Fruit fly (Drosophila melanogaster): ENCODE data around the gene SAK.

DNA sequence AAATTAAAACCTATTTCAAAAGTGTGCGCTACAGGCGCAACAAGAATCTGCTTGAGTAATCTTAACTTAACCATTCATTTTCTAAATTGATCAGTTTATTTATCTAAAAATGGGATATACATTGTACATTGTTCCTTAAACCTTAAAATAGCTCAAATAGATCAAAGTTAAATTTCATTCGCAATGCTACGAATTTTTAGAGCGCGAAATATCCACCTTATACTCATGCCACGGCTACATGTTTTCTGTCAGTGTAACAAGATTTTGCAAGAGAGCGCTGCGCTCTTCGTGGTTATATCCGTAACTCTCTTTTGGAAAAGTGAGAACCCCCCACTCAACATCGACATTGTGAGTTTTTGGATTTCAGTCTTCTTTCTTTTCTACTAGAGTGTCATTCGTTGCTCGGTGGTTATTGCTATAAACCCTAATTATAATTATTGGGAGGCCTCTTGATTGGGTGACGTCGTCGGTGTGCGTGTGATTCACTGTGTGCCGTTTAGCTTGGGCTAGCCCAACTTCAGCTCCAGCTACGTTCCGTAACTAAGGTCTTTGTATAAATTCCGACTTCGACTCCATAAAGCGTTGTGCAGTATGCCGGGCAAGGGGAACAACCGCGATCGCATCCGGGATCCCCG lies 6.1 kb downstream of the SAK start:
- TF ChIP-seq sima (GFP tag; optimal IDR thresholded peaks at IDR 0.05): no peak
- TF ChIP-seq CG17359 (tag; optimal IDR thresholded peaks at IDR 0.05): peak; percentile 38
- TF ChIP-seq CG12769 (tag; optimal IDR thresholded peaks at IDR 0.05): peak; percentile 46
- no peak for TF ChIP-seq ranshi (GFP tag; IDR thresholded peaks at IDR 0.05)
- TF ChIP-seq TFAM (GFP tag; optimal IDR thresholded peaks at IDR 0.05): no peak
- no peak for TF ChIP-seq odd (GFP tag; optimal IDR thresholded peaks at IDR 0.05)
- TF ChIP-seq hkb (optimal IDR thresholded peaks at IDR 0.05): no peak
- no peak for TF ChIP-seq hkb (GFP tag; IDR thresholded peaks at IDR 0.05)
- TF ChIP-seq rib (GFP tag; IDR thresholded peaks at IDR 0.05): no peak
- no peak for TF ChIP-seq Lhr (GFP tag; optimal IDR thresholded peaks at IDR 0.05)
- TF ChIP-seq CoRest (tag; optimal IDR thresholded peaks at IDR 0.05): peak; percentile 33
- TF ChIP-seq Bgb (GFP tag; IDR thresholded peaks at IDR 0.05; ENCODE audit: partially characterized antibody): no peak
- TF ChIP-seq CG4820 (GFP tag; optimal IDR thresholded peaks at IDR 0.05): no peak
- TF ChIP-seq CG12391 (tag; optimal IDR thresholded peaks at IDR 0.05): peak; percentile 53

Measured in whole organism, embryonic.